Worm (Caenorhabditis elegans) whole organism, L4 larva: ENCODE results near the gene T11F8.4.

ENCODE experiments used
- F26F4.8 ChIP-seq: fragments of 200-800 bp; sonication (Bioruptor generic); conservative IDR thresholded peaks from 2 replicates; pipeline ENCODE4 v1.3.6; 2022; ENCODE audit warnings: missing genetic modification characterization, missing compliant biosample characterization
- daf-16 ChIP-seq, 3 experiments: sonication (generic microtip); optimal IDR thresholded peaks; 2 replicates each; lab custom pipeline; 2016 to 2017; ENCODE audit warnings: missing genetic modification characterization in 3 of 3, missing genetic modification reagents in 3 of 3, mild to moderate bottlenecking in 2 of 3, missing compliant biosample characterization in 2 of 3, missing biosample characterization in 1 of 3, moderate library complexity in 1 of 3
- fkh-10 ChIP-seq: fragments of 150-350 bp; optimal IDR thresholded peaks from 2 replicates; lab custom pipeline; 2014; ENCODE audit warnings: missing biosample characterization, missing genetic modification reagents, missing genetic modification characterization
- lin-38 ChIP-seq: fragments of 200-800 bp; sonication (Bioruptor generic); IDR thresholded peaks from 2 replicates; pipeline ENCODE4 v1.3.6; 2022; ENCODE audit warnings: missing genetic modification reagents, missing genetic modification characterization, missing compliant biosample characterization
- nhr-111 ChIP-seq: fragments of 200-800 bp; sonication (Bioruptor generic); optimal IDR thresholded peaks from 2 replicates; lab custom pipeline; 2018; ENCODE audit warnings: mild to moderate bottlenecking, missing genetic modification characterization, missing compliant biosample characterization
- nhr-237 ChIP-seq: sonication (generic microtip); optimal IDR thresholded peaks from 2 replicates; lab custom pipeline; 2017; ENCODE audit warnings: missing biosample characterization, missing genetic modification characterization

- TF ChIP-seq nhr-111: no peak
- TF ChIP-seq lin-38 (GFP tag; lab: Robert Waterston, UW): no peak
- no peak for TF ChIP-seq nhr-237 (tag; lab: Kevin White, UChicago)
- TF ChIP-seq fkh-10 (GFP tag; lab: Kevin White, UChicago): no peak
- TF ChIP-seq daf-16 (GFP tag; optimal IDR thresholded peaks at IDR 0.05; lab: Kevin White, UChicago): no peak
- no peak for TF ChIP-seq daf-16 (tag; optimal IDR thresholded peaks at IDR 0.05; lab: Kevin White, UChicago)
- no peak for TF ChIP-seq F26F4.8
These were observed 6.4 kb upstream of the T11F8.4 start, which contains the start of gene T11F8.5 for ce11 chrIV:5482723-5483122.
